Worm (Caenorhabditis elegans) whole organism, L3 larva: ENCODE results near the gene vps-52.

Experiments
- R02D3.7 ChIP-seq: fragments of 150-350 bp; optimal IDR thresholded peaks from 2 replicates; lab custom pipeline; 2014; ENCODE audit warnings: missing biosample characterization, missing genetic modification characterization
- ZK546.5 ChIP-seq: sonication (generic microtip); optimal IDR thresholded peaks from 2 replicates; lab custom pipeline; 2017; ENCODE audit warnings: missing biosample characterization, missing genetic modification characterization
- aly-2 ChIP-seq: fragments of 150-350 bp; optimal IDR thresholded peaks from 2 replicates; lab custom pipeline; 2014; ENCODE audit warnings: missing biosample characterization, missing genetic modification characterization
- ama-1 ChIP-seq: fragments of 150-350 bp; optimal IDR thresholded peaks from 2 replicates; lab custom pipeline; 2018
- ceh-28 ChIP-seq: fragments of 150-350 bp; optimal IDR thresholded peaks from 2 replicates; lab custom pipeline; 2014; ENCODE audit warnings: missing biosample characterization, missing genetic modification reagents, missing genetic modification characterization
- ceh-9 ChIP-seq: sonication (generic microtip); optimal IDR thresholded peaks from 2 replicates; lab custom pipeline; 2018; ENCODE audit warnings: missing biosample characterization, missing genetic modification characterization
- daf-12 ChIP-seq: fragments of 150-350 bp; optimal IDR thresholded peaks from 2 replicates; lab custom pipeline; 2014; ENCODE audit warnings: missing biosample characterization, missing genetic modification reagents, missing genetic modification characterization
- egl-5 ChIP-seq: fragments of 150-350 bp; optimal IDR thresholded peaks from 2 replicates; lab custom pipeline; 2017; ENCODE audit warnings: missing biosample characterization, missing genetic modification reagents, missing genetic modification characterization, inconsistent platforms
- elt-1 ChIP-seq: fragments of 150-350 bp; optimal IDR thresholded peaks from 2 replicates; lab custom pipeline; 2014; ENCODE audit warnings: missing biosample characterization, missing genetic modification characterization
- elt-3 ChIP-seq, 3 experiments: fragments of 150-350 bp in 1 of 3; sonication (generic microtip) in 2 of 3; optimal IDR thresholded peaks; 2 replicates in 2 of 3; 4 replicates in 1 of 3; lab custom pipeline; 2014 to 2017; ENCODE audit warnings: missing biosample characterization in 3 of 3, missing genetic modification characterization in 3 of 3
- eor-1 ChIP-seq, 2 experiments: fragments of 150-350 bp; optimal IDR thresholded peaks; 2 replicates each; lab custom pipeline; 2014 to 2018; ENCODE audit warnings: missing biosample characterization in 2 of 2, missing genetic modification characterization in 2 of 2
- fkh-10 ChIP-seq: sonication (generic microtip); optimal IDR thresholded peaks from 2 replicates; lab custom pipeline; 2017; ENCODE audit warnings: missing biosample characterization, missing genetic modification reagents, missing genetic modification characterization
- fkh-2 ChIP-seq: fragments of 150-350 bp; optimal IDR thresholded peaks from 2 replicates; lab custom pipeline; 2014; ENCODE audit warnings: missing biosample characterization, missing genetic modification reagents, missing genetic modification characterization
- hmg-11 ChIP-seq: sonication (generic microtip); optimal IDR thresholded peaks from 2 replicates; lab custom pipeline; 2016; ENCODE audit warnings: missing genetic modification characterization, missing compliant biosample characterization
- lin-15B ChIP-seq: fragments of 150-350 bp; optimal IDR thresholded peaks from 2 replicates; lab custom pipeline; 2014; ENCODE audit warnings: missing biosample characterization, missing genetic modification characterization
- lin-39 ChIP-seq: fragments of 150-350 bp; optimal IDR thresholded peaks from 2 replicates; lab custom pipeline; 2018; ENCODE audit warnings: missing biosample characterization, missing genetic modification reagents, missing genetic modification characterization
- mdl-1 ChIP-seq: fragments of 150-350 bp; optimal IDR thresholded peaks from 2 replicates; lab custom pipeline; 2014; ENCODE audit warnings: missing biosample characterization, missing genetic modification characterization
- mml-1 ChIP-seq: fragments of 150-350 bp; sonication (generic microtip); optimal IDR thresholded peaks from 3 replicates; lab custom pipeline; 2014; ENCODE audit warnings: missing biosample characterization, missing genetic modification characterization
- nfya-1 ChIP-seq: sonication (generic microtip); optimal IDR thresholded peaks from 2 replicates; lab custom pipeline; 2017; ENCODE audit warnings: missing genetic modification characterization, mild to moderate bottlenecking, missing compliant biosample characterization, antibody characterized with exemption, moderate library complexity; ENCODE audit not compliant: insufficient read depth
- nhr-28 ChIP-seq: fragments of 150-350 bp; optimal IDR thresholded peaks from 2 replicates; lab custom pipeline; 2014; ENCODE audit warnings: missing biosample characterization, missing genetic modification characterization
- nhr-43 ChIP-seq: sonication (generic microtip); optimal IDR thresholded peaks from 2 replicates; lab custom pipeline; 2016; ENCODE audit warnings: mild to moderate bottlenecking, missing genetic modification characterization, missing compliant biosample characterization; ENCODE audit not compliant: poor library complexity, severe bottlenecking
- nhr-67 ChIP-seq: fragments of 150-350 bp; optimal IDR thresholded peaks from 2 replicates; lab custom pipeline; 2014; ENCODE audit warnings: missing biosample characterization, missing genetic modification characterization
- nhr-76 ChIP-seq: fragments of 150-350 bp; sonication (generic microtip); optimal IDR thresholded peaks from 5 replicates; lab custom pipeline; 2014; ENCODE audit warnings: missing biosample characterization, missing genetic modification characterization
- nhr-77 ChIP-seq: fragments of 150-350 bp; optimal IDR thresholded peaks from 2 replicates; lab custom pipeline; 2014; ENCODE audit warnings: missing biosample characterization, missing genetic modification characterization
- pha-4 ChIP-seq: fragments of 150-350 bp; optimal IDR thresholded peaks from 2 replicates; lab custom pipeline; 2014; ENCODE audit warnings: missing biosample characterization, missing genetic modification reagents, missing genetic modification characterization
- pqm-1 ChIP-seq: fragments of 150-350 bp; optimal IDR thresholded peaks from 2 replicates; lab custom pipeline; 2017; ENCODE audit warnings: missing biosample characterization, missing genetic modification characterization, inconsistent platforms
- sea-2 ChIP-seq: fragments of 150-350 bp; sonication (generic microtip); optimal IDR thresholded peaks from 4 replicates; lab custom pipeline; 2014; ENCODE audit warnings: missing biosample characterization, missing genetic modification reagents, missing genetic modification characterization
- skn-1 ChIP-seq: fragments of 150-350 bp; optimal IDR thresholded peaks from 2 replicates; lab custom pipeline; 2014; ENCODE audit warnings: missing biosample characterization, missing genetic modification characterization
- snpc-4 ChIP-seq: fragments of 150-350 bp; optimal IDR thresholded peaks from 2 replicates; lab custom pipeline; 2014; ENCODE audit warnings: missing biosample characterization, missing genetic modification characterization
- tbx-2 ChIP-seq: sonication (generic microtip); optimal IDR thresholded peaks from 2 replicates; lab custom pipeline; 2016; ENCODE audit warnings: mild to moderate bottlenecking, missing genetic modification characterization, missing compliant biosample characterization
- unc-62 ChIP-seq: fragments of 150-350 bp; sonication (generic microtip); optimal IDR thresholded peaks from 4 replicates; lab custom pipeline; 2014; ENCODE audit warnings: missing biosample characterization, missing genetic modification reagents, missing genetic modification characterization
- zag-1 ChIP-seq: fragments of 150-350 bp; optimal IDR thresholded peaks from 2 replicates; lab custom pipeline; 2014; ENCODE audit warnings: missing biosample characterization, missing genetic modification characterization
- ztf-4 ChIP-seq: fragments of 150-350 bp; optimal IDR thresholded peaks from 2 replicates; lab custom pipeline; 2014; ENCODE audit warnings: missing biosample characterization, missing genetic modification characterization

vps-52 gene

ce11 chrX:7565005-7565404 is at the start of gene vps-52:
vps-52 (plus strand) TSS chrX:7565323.
- TF ChIP-seq nfya-1 (tag; lab: Kevin White, UChicago) (peak; percentile 36), mdl-1 (tag; lab: Kevin White, UChicago) (no peak), elt-1 (tag; lab: Kevin White, UChicago) (no peak), nhr-67 (tag; lab: Kevin White, UChicago) (no peak), pha-4 (tag; lab: Kevin White, UChicago) (peak; percentile 29), egl-5 (tag; lab: Kevin White, UChicago) (peak; percentile 43), eor-1 (tag; optimal IDR thresholded peaks at IDR 0.05; lab: Kevin White, UChicago) (no peak), lin-39 (peak; percentile 65), ama-1 (no peak)
- TF ChIP-seq, all 47 proteins: peak for 4

ce11 chrX:7519569-7519968 is 45.6 kb upstream of the vps-52 start, which contains the start of gene chts-1:
chts-1 (minus strand) TSS chrX:7519669.
- TF ChIP-seq ama-1 (no peak), nhr-67 (tag; lab: Kevin White, UChicago) (no peak), nhr-28 (tag; lab: Kevin White, UChicago) (no peak), eor-1 (tag; optimal IDR thresholded peaks at IDR 0.05; lab: Kevin White, UChicago) (no peak), elt-3 (tag; optimal IDR thresholded peaks at IDR 0.05; lab: Kevin White, UChicago) (no peak)

DNA sequence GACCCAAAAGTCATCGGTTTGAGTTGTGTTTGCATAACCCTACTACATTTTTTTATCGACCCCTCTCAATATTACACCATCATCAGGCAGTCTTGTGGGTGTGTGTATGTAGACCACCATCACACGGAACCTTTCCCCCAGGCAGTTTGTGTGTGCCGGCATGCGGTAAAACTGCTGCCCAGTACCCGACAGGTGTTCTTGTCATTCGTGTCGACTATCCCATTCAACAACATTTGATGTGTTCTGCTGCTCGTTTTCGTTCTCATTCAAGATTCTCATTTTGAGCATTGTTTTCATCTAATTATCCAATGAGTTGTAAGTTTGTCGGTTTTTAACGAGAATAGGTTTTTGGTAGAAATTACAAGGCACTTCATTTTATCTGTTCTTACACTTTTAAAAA is 42.5 kb upstream of the vps-52 start:
- TF ChIP-seq skn-1: no peak
- TF ChIP-seq nhr-76: no peak
- TF ChIP-seq hmg-11 (tag; lab: Kevin White, UChicago): no peak
- no peak for TF ChIP-seq fkh-2 (tag; lab: Kevin White, UChicago)
- no peak for TF ChIP-seq lin-15B (tag; lab: Kevin White, UChicago)
- peak; percentile 93 for TF ChIP-seq egl-5 (tag; lab: Kevin White, UChicago)
- TF ChIP-seq mml-1 (tag; lab: Kevin White, UChicago): no peak
- TF ChIP-seq lin-39: peak; percentile 14
- no peak for TF ChIP-seq daf-12
- no peak for TF ChIP-seq nfya-1 (tag; lab: Kevin White, UChicago)

DNA sequence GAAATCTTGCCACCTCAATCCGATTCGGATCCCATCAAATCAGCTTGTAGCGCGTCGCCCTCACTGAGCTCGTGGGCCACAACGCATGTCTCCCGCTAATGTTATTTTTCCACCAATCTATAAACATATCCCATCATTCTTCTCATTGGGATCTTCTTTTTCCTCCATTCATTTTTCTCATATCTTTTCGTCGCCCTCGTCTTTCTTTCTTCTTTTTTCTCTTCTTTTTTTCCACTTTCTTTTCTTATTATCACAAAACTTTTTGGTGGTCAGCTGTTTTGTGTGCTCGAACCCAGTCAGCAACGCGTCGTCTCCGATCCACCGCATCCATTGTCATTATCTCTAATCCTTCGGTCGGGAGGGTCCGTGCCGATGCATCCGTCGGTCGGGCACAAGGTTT is 41.3 kb upstream of the vps-52 start:
- TF ChIP-seq aly-2 (tag; lab: Kevin White, UChicago): no peak
- peak; percentile 27 for TF ChIP-seq nfya-1 (tag; lab: Kevin White, UChicago)
- TF ChIP-seq ceh-28 (tag; lab: Kevin White, UChicago): no peak

DNA sequence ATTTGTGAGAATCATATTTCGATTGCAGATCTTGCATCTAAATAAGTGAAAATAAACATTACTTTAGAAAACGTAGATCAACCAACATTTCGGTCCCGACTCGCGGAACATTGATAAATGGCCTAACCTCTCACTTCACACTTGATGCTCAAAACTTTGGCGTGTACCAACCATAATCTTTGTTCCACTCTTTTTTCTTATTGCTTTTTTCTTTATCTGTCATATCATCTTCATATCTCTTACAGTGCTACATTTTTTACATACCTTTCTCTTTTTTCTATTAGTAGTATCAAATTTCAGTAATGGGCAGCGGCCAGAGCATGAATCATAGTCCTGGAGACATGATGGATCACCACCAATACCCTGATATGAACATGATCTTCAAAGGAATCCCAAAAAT is 39.9 kb upstream of the vps-52 start, which contains the start of gene F46C8.3:
F46C8.3 (plus strand) TSS at position 301 of the 400 bp plus-strand sequence.
- TF ChIP-seq nhr-43 (no peak), ztf-4 (tag; lab: Kevin White, UChicago) (no peak), lin-39 (no peak), hmg-11 (tag; lab: Kevin White, UChicago) (no peak), elt-3 (tag; optimal IDR thresholded peaks at IDR 0.05; lab: Kevin White, UChicago) (no peak), tbx-2 (tag; lab: Kevin White, UChicago) (no peak), skn-1 (no peak), pqm-1 (tag; lab: Kevin White, UChicago) (no peak), nhr-77 (no peak), ceh-9 (tag; lab: Kevin White, UChicago) (no peak), unc-62 (GFP tag; lab: Kevin White, UChicago) (no peak), R02D3.7 (tag; lab: Kevin White, UChicago) (no peak), zag-1 (tag; lab: Kevin White, UChicago) (no peak), fkh-2 (tag; lab: Kevin White, UChicago) (no peak), lin-15B (tag; lab: Kevin White, UChicago) (no peak), snpc-4 (no peak)

DNA sequence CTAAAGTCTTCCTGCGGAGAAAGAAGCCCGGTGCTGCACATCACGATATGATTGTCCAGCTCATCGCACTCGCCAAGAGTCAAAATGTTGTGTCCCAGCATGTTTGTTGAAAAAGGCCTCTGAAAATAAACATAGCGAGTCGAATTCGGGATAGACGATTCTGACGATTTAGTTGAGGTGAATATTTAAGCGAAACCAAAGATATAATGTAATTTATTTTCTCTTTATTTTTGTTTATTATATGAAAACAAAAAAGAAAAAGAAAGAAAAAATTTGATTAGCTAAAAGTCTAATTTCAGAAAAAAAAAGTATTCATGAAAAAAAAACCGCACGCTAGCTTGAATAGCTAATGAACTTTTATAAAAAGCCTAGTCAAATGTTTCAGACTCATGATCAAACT is 32.5 kb upstream of the vps-52 start, which contains the start of gene ceh-14:
ceh-14 (minus strand) TSS at position 101 of the 400 bp plus-strand sequence.
- TF ChIP-seq ZK546.5 (tag; lab: Kevin White, UChicago): no peak
- TF ChIP-seq fkh-10 (GFP tag; lab: Kevin White, UChicago): no peak
- TF ChIP-seq unc-62 (GFP tag; lab: Kevin White, UChicago): no peak
- TF ChIP-seq ztf-4 (tag; lab: Kevin White, UChicago): no peak
- TF ChIP-seq sea-2 (GFP tag; lab: Kevin White, UChicago): no peak
- no peak for TF ChIP-seq ceh-28 (tag; lab: Kevin White, UChicago)
- no peak for TF ChIP-seq aly-2 (tag; lab: Kevin White, UChicago)
- TF ChIP-seq hmg-11 (tag; lab: Kevin White, UChicago): no peak
- no peak for TF ChIP-seq eor-1 (tag; optimal IDR thresholded peaks at IDR 0.05; lab: Kevin White, UChicago)
